Worm (Caenorhabditis elegans) whole organism, L4/young adult: ENCODE results near the gene pqn-31.

ENCODE experiments used
- dao-5 ChIP-seq: sonication (generic microtip); optimal IDR thresholded peaks from 2 replicates; lab custom pipeline; 2016; ENCODE audit warnings: missing genotype, missing genetic modification characterization, moderate library complexity, missing compliant biosample characterization
- him-1 ChIP-seq: sonication (generic microtip); optimal IDR thresholded peaks from 2 replicates; lab custom pipeline; 2016; ENCODE audit warnings: missing genotype, missing genetic modification reagents, missing genetic modification characterization, missing compliant biosample characterization

DNA sequence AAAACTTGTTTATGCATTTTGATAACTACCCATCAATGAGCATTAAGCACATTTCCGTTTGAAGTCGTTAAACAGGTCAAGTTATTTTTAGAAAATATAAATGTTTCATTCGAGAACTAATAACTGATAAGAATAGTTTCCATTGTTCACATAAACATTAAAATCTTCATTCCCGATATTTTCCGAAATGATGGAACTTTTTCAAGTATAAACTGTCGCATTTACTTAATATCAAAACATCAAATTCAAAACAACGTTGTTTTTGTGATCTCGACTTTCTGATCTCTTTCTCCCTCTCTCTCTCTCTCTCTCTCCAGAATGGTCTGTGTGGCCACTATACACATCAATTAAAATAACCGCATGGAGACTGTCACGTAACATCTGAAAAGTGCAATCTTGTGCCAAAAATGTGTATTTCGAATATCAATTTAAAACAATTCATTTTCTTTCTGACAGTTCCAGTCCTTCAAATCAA is 35.0 kb upstream of the pqn-31 start:
- TF ChIP-seq him-1 (tag; lab: Kevin White, UChicago) (no peak), dao-5 (tag; lab: Kevin White, UChicago) (no peak)
